Worm (Caenorhabditis elegans) whole organism, L2 larva: ENCODE results near the gene F19C7.4.

Experiments used
- Y55F3AM.14 ChIP-seq: fragments of 200-800 bp; sonication (Bioruptor generic); optimal IDR thresholded peaks from 2 replicates; lab custom pipeline; 2018; ENCODE audit warnings: mild to moderate bottlenecking, missing genetic modification characterization, missing compliant biosample characterization
- alr-1 ChIP-seq: fragments of 150-350 bp; optimal IDR thresholded peaks from 2 replicates; lab custom pipeline; 2014; ENCODE audit warnings: missing biosample characterization, missing genetic modification characterization
- elt-1 ChIP-seq: fragments of 150-350 bp; optimal IDR thresholded peaks from 2 replicates; lab custom pipeline; 2014; ENCODE audit warnings: missing biosample characterization, missing genetic modification characterization
- mbf-1 ChIP-seq: sonication (generic microtip); optimal IDR thresholded peaks from 2 replicates; lab custom pipeline; 2017; ENCODE audit warnings: missing biosample characterization, missing genetic modification characterization
- nhr-23 ChIP-seq: fragments of 150-350 bp; optimal IDR thresholded peaks from 2 replicates; lab custom pipeline; 2014; ENCODE audit warnings: missing biosample characterization, missing genetic modification reagents, missing genetic modification characterization
- nhr-237 ChIP-seq: fragments of 150-350 bp; optimal IDR thresholded peaks from 2 replicates; lab custom pipeline; 2014; ENCODE audit warnings: missing biosample characterization, missing genetic modification characterization
- nhr-25 ChIP-seq: fragments of 150-350 bp; sonication (generic microtip); optimal IDR thresholded peaks from 3 replicates; lab custom pipeline; 2014; ENCODE audit warnings: missing biosample characterization, missing genetic modification characterization

ce11 chrIV:4574051-4574450, 28.6 kb upstream of the F19C7.4 start:
- TF ChIP-seq elt-1 (no peak), nhr-23 (tag; lab: Kevin White, UChicago) (no peak), nhr-25 (no peak), Y55F3AM.14 (GFP tag; lab: Kevin White, UChicago) (no peak), alr-1 (tag; lab: Kevin White, UChicago) (no peak), nhr-237 (tag; lab: Kevin White, UChicago) (no peak), mbf-1 (tag; lab: Kevin White, UChicago) (no peak)
